Worm (Caenorhabditis elegans) whole organism, L1 larva: ENCODE results near the gene ugt-54.

Experiments
- aha-1 ChIP-seq: fragments of 150-350 bp; optimal IDR thresholded peaks from 2 replicates; lab custom pipeline; 2014; ENCODE audit warnings: missing biosample characterization, missing genetic modification characterization
- nhr-12 ChIP-seq: sonication (generic microtip); optimal IDR thresholded peaks from 2 replicates; lab custom pipeline; 2017; ENCODE audit warnings: missing biosample characterization, missing genetic modification characterization

ce11 chrIV:10714594-10714993 is 46.9 kb upstream of the ugt-54 start:
- no peak for TF ChIP-seq aha-1 (tag; lab: Kevin White, UChicago)
- no peak for TF ChIP-seq nhr-12
